Fruit fly (Drosophila melanogaster): Measurements from ENCODE around the gene CG14451.
A peak's percentile ranks its signal among the peaks of the same experiment; 100 is the strongest.

The CG14451 gene

DNA sequence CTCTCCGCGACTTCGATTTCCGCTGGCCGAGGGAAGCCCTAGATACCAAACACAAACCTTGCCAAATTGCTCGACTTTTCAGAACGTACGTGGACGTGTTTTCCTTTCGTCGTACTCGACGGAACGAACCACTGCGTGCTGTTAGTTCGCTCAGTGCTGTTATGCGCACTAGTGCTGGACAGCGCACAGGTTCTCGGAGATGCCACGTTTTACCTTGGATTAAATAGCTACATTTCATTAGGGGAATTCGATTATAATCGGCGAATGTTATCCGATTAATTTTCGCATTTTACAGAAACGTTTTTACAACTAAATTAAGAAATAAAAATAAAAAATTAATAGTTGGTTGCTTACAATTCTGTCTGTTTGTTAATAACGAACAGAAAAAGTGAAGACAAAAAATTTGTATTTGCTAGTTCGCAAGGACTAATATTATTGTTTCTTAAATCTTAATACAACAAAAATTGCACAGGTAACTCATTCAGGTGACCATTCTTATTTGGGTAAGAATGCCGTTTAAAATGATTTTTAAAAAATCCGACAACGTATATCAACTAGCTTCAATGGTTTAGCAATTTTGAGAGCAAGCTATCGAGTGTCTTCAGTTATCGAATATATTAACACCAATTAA, 4.6 kb downstream of the CG14451 start, which contains the start of the genes ArfGAP3 and CG32452 (continued):
- TF ChIP-seq CG3065 (GFP tag; optimal IDR thresholded peaks at IDR 0.05) (peak; percentile 40), Mad (GFP tag; optimal IDR thresholded peaks at IDR 0.05) (peak; percentile 71), Lhr (GFP tag; optimal IDR thresholded peaks at IDR 0.05) (peak; percentile 72), bcd (GFP tag; optimal IDR thresholded peaks at IDR 0.05) (peak; percentile 67), dm (GFP tag; optimal IDR thresholded peaks at IDR 0.05) (peak; percentile 43), vvl (GFP tag; IDR thresholded peaks at IDR 0.05) (peak; percentile 77), CG11504 (tag; optimal IDR thresholded peaks at IDR 0.05) (no peak), Doc3 (GFP tag; IDR thresholded peaks at IDR 0.05; ENCODE audit: partially characterized antibody) (peak; percentile 70; the same call in 2 of the 3 replicates), ash1 (GFP tag; optimal IDR thresholded peaks at IDR 0.05) (no peak), CG13287 (GFP tag; IDR thresholded peaks at IDR 0.05; ENCODE audit: partially characterized antibody) (peak; percentile 68), pzg (GFP tag; optimal IDR thresholded peaks at IDR 0.05) (peak; percentile 76), pita (GFP tag; optimal IDR thresholded peaks at IDR 0.05) (no peak), dmrt11E (tag; optimal IDR thresholded peaks at IDR 0.05) (peak; percentile 67), ewg (GFP tag; optimal IDR thresholded peaks at IDR 0.05) (peak; percentile 34), da (GFP tag; optimal IDR thresholded peaks at IDR 0.05) (peak; percentile 35), gem (tag; optimal IDR thresholded peaks at IDR 0.05) (peak; percentile 82), ham (GFP tag; IDR thresholded peaks at IDR 0.05) (peak; percentile 43; the same call in 1 of the 2 replicates), crol (GFP tag; IDR thresholded peaks at IDR 0.05) (no peak), nau (GFP tag; optimal IDR thresholded peaks at IDR 0.05) (peak; percentile 4), Atf6 (GFP tag; IDR thresholded peaks at IDR 0.05) (peak; percentile 67), NC2β (GFP tag; optimal IDR thresholded peaks at IDR 0.05) (peak; percentile 34), Meics (GFP tag; optimal IDR thresholded peaks at IDR 0.05) (peak; percentile 73), CG6689 (GFP tag; IDR thresholded peaks at IDR 0.05) (peak; percentile 76), nom (GFP tag; optimal IDR thresholded peaks at IDR 0.05) (no peak), pho (GFP tag; optimal IDR thresholded peaks at IDR 0.05) (peak; percentile 74), CG18619 (GFP tag; optimal IDR thresholded peaks at IDR 0.05) (peak; percentile 74), CG5180 (GFP tag; optimal IDR thresholded peaks at IDR 0.05) (peak; percentile 33), CG4404 (GFP tag; IDR thresholded peaks at IDR 0.05) (peak; percentile 69; the same call in 1 of the 2 replicates), tap (tag; optimal IDR thresholded peaks at IDR 0.05) (peak; percentile 60), CG7271 (tag; optimal IDR thresholded peaks at IDR 0.05) (no peak), dmrt99B (tag; optimal IDR thresholded peaks at IDR 0.05) (peak; percentile 69), CG7963 (GFP tag; IDR thresholded peaks at IDR 0.05; ENCODE audit: partially characterized antibody) (no peak), fd3F (GFP tag; optimal IDR thresholded peaks at IDR 0.05) (peak; percentile 64), CG12299 (tag; optimal IDR thresholded peaks at IDR 0.05) (peak; percentile 38), CG6854 (GFP tag; optimal IDR thresholded peaks at IDR 0.05) (no peak), crc (GFP tag; optimal IDR thresholded peaks at IDR 0.05) (peak; percentile 26), Hsf (GFP tag; optimal IDR thresholded peaks at IDR 0.05) (peak; percentile 84), Bgb (GFP tag; IDR thresholded peaks at IDR 0.05; ENCODE audit: partially characterized antibody) (peak; percentile 30; the same call in 1 of the 2 replicates), cas (GFP tag; IDR thresholded peaks at IDR 0.05) (no peak; the same call in 1 of the 2 replicates), odd (GFP tag; optimal IDR thresholded peaks at IDR 0.05) (no peak), Taf1 (GFP tag; IDR thresholded peaks at IDR 0.05) (no peak), unpg (GFP tag; optimal IDR thresholded peaks at IDR 0.05) (peak; percentile 68), CG4854 (GFP tag; optimal IDR thresholded peaks at IDR 0.05) (no peak), az2 (GFP tag; optimal IDR thresholded peaks at IDR 0.05) (peak; percentile 78), lov (optimal IDR thresholded peaks at IDR 0.05) (no peak), lov (GFP tag; IDR thresholded peaks at IDR 0.05) (peak; percentile 45; the same call in 1 of the 3 replicates), CG7745 (tag; optimal IDR thresholded peaks at IDR 0.05) (no peak), MBD-R2 (GFP tag; IDR thresholded peaks at IDR 0.05) (peak; percentile 22), Atf3 (GFP tag; optimal IDR thresholded peaks at IDR 0.05) (peak; percentile 38)
